Fruit fly (Drosophila melanogaster) whole organism, embryonic: ENCODE results near the gene Ccz1.
A peak's percentile ranks its signal among the peaks of the same experiment; 100 is the strongest.

ENCODE experiments used
- CG4360 ChIP-seq: fragments of 200-800 bp; sonication (Bioruptor generic); IDR thresholded peaks from 2 replicates; pipeline ENCODE4 v1.3.6; 2022; ENCODE audit warnings: missing biosample characterization, missing genetic modification characterization
- CG4424 ChIP-seq: fragments of 200-800 bp; sonication (Bioruptor generic); optimal IDR thresholded peaks from 3 replicates; lab custom pipeline; 2016; ENCODE audit warnings: missing biosample characterization, missing genetic modification characterization
- CG7372 ChIP-seq: fragments of 200-800 bp; sonication (Bioruptor generic); IDR thresholded peaks from 2 replicates; pipeline ENCODE4 v1.3.6; 2022; ENCODE audit warnings: missing biosample characterization, missing genetic modification characterization
- CG8290 ChIP-seq, 3 experiments: fragments of 200-800 bp; sonication (Bioruptor generic); optimal IDR thresholded peaks; 2 replicates each; lab custom pipeline; 2016 to 2019; ENCODE audit warnings: missing biosample characterization in 3 of 3, missing genetic modification characterization in 3 of 3, mild to moderate bottlenecking in 2 of 3, moderate library complexity in 1 of 3
- CG8478 ChIP-seq: fragments of >200 bp; optimal IDR thresholded peaks from 2 replicates; lab custom pipeline; 2018
- Dref ChIP-seq: fragments of 200-800 bp; sonication (Bioruptor generic); IDR thresholded peaks from 2 replicates; pipeline ENCODE4 v1.3.6; 2022; ENCODE audit warnings: missing biosample characterization, missing genetic modification characterization
- Hey ChIP-seq: fragments of 200-800 bp; sonication (Bioruptor generic); optimal IDR thresholded peaks from 3 replicates; lab custom pipeline; 2018; ENCODE audit warnings: missing biosample characterization, mild to moderate bottlenecking, missing genetic modification characterization
- Myb ChIP-seq: fragments of 200-800 bp; sonication (Bioruptor generic); optimal IDR thresholded peaks from 2 replicates; lab custom pipeline; 2016; ENCODE audit warnings: missing biosample characterization, missing genetic modification characterization
- Nf-YC ChIP-seq: fragments of 200-800 bp; optimal IDR thresholded peaks from 3 replicates; lab custom pipeline; 2019; ENCODE audit warnings: missing biosample characterization, mild to moderate bottlenecking, missing genetic modification characterization, moderate library complexity

- TF ChIP-seq Hey (tag; lab: Kevin White, UChicago) (no peak), Dref (no peak), CG7372 (GFP tag; lab: Robert Waterston, UW) (no peak), Nf-YC (tag; lab: Kevin White, UChicago) (no peak), Myb (GFP tag; lab: Kevin White, UChicago) (no peak), CG8478 (no peak), CG4360 (GFP tag; lab: Robert Waterston, UW) (peak; percentile 61; the same call in 1 of the 2 replicates), CG4424 (GFP tag; lab: Kevin White, UChicago) (no peak), CG8290 (GFP tag; optimal IDR thresholded peaks at IDR 0.05; lab: Kevin White, UChicago) (no peak), CG8290 (tag; optimal IDR thresholded peaks at IDR 0.05; lab: Kevin White, UChicago) (no peak)
Observed at dm6 chr3L:3868014-3868413, 30.9 kb downstream of the Ccz1 start.
